Worm (Caenorhabditis elegans): ENCODE results near the gene lst-5.

lst-5 gene

DNA sequence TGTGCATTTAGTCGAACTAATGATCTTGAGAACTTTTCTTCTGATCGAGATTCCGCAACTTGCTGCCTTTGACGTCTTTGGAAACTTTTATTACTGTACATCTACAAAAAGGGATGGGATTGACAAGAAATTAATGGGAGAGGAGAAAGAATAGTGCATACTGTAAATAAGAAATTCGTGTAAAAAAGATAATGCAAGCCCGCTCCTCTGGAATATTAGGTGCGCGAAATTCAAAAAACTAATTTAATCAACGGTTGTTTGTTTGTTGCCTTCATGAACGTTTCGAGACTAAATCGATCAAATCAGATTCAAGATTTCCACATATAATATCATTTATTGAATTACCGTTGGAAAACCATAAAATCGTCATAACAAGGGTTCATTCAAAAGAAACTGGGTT, 47.2 kb downstream of the lst-5 start, which contains the start of gene him-14:
Gene him-14, minus strand, starts transcription at position 101 of the 400 bp plus-strand sequence.
- TF ChIP-seq tra-4 (tag; optimal IDR thresholded peaks at IDR 0.05), result no peak
- no peak for TF ChIP-seq ama-1 (optimal IDR thresholded peaks at IDR 0.05)
- TF ChIP-seq hmg-4 (GFP tag; optimal IDR thresholded peaks at IDR 0.05), result no peak
- TF ChIP-seq ceh-13 (GFP tag; optimal IDR thresholded peaks at IDR 0.05), result no peak
- TF ChIP-seq sea-1 (GFP tag; conservative IDR thresholded peaks at IDR 0.05), result no peak
- TF ChIP-seq ets-7 (tag; optimal IDR thresholded peaks at IDR 0.05), result no peak
- TF ChIP-seq hnd-1 (tag; optimal IDR thresholded peaks at IDR 0.05), result no peak
- no peak for TF ChIP-seq hmbx-1 (tag; optimal IDR thresholded peaks at IDR 0.05)
- TF ChIP-seq B0310.2 (tag; optimal IDR thresholded peaks at IDR 0.05), result no peak
- no peak for TF ChIP-seq aly-1 (tag; optimal IDR thresholded peaks at IDR 0.05)
- TF ChIP-seq tbx-37 (GFP tag; conservative IDR thresholded peaks at IDR 0.05), result no peak

DNA sequence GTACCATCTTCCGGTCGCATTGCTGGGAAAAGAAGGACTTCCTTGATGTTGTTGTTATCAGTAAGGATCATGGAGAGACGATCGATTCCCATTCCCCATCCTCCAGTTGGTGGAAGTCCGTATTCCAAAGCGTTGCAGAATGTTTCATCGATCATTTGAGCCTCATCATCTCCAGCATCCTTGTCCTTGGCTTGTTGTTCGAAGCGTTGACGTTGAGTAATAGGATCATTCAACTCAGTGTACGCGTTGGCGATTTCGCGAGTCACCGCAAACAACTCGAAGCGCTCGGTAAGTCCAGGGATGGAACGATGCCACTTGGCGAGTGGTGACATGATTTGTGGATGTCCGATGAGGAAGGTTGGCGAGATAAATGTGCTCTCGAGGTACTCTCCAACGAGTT, 47.7 kb downstream of the lst-5 start:
- no peak for TF ChIP-seq ceh-36 (tag; optimal IDR thresholded peaks at IDR 0.05)
- TF ChIP-seq sea-1 (GFP tag; conservative IDR thresholded peaks at IDR 0.05), result no peak
- TF ChIP-seq hmg-4 (GFP tag; optimal IDR thresholded peaks at IDR 0.05), result no peak
- TF ChIP-seq ceh-13 (GFP tag; optimal IDR thresholded peaks at IDR 0.05), result no peak

- TF ChIP-seq hmg-4 (GFP tag; optimal IDR thresholded peaks at IDR 0.05) (no peak), hmbx-1 (tag; optimal IDR thresholded peaks at IDR 0.05) (no peak), ceh-13 (GFP tag; optimal IDR thresholded peaks at IDR 0.05) (no peak), F13C5.2 (tag; optimal IDR thresholded peaks at IDR 0.05) (no peak), flt-1 (GFP tag; IDR thresholded peaks at IDR 0.05) (no peak), aly-1 (tag; optimal IDR thresholded peaks at IDR 0.05) (no peak), tbx-11 (GFP tag; IDR thresholded peaks at IDR 0.05) (no peak), ets-7 (tag; optimal IDR thresholded peaks at IDR 0.05) (no peak), ama-1 (optimal IDR thresholded peaks at IDR 0.05) (no peak), B0310.2 (tag; optimal IDR thresholded peaks at IDR 0.05) (no peak), pes-1 (GFP tag; IDR thresholded peaks at IDR 0.05) (no peak), tbx-37 (GFP tag; conservative IDR thresholded peaks at IDR 0.05) (no peak), hnd-1 (tag; optimal IDR thresholded peaks at IDR 0.05) (no peak)
These were observed 49.5 kb downstream of the lst-5 start, which contains the start of gene kars-1 for ce11 chrII:7072315-7072589. TSS of gene kars-1 (minus strand) at chrII:7072415.

DNA sequence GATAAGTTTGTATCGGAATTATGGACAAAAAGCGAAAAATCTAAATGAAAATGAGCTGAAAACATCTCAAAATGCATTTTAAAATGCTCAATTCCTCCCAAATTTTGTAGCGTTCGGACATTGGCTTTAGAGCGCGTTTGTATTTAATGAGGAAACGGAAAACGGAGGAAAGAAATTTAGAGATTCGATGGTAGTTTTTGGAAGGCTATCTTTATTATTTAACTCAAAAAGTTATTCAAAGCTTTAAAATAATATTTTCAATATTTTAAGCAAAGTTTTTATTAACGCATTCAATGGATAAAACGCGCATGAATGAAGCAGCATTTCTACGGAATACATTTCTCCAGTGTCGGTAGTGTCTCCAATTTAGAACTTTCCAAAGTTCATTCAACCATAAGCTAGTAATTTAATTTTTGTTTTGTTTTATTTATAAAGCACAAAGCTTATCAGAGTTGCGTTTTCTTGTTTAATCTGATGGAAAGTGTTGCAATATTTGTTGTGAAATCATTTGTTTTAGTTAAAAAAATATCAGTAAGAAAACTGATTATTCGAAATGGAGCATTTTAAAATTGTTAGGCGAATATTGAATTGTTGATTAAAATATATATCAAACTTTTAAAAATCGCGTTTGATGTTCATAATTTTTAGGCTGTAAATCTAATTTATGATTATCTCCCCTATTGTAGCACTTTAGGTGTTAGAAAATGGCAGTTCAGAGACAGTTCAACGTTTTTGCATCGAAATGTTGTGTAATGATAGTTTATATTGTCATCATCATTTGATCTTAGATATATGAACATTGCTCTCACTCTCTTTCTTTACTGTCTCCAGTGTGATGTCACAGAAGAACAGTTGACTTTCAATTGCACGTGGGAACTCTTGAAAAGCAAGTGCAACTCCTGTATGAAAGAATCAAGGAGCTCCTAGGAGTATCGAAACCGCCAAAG, 50.1 kb downstream of the lst-5 start:
- TF ChIP-seq ets-7 (tag; optimal IDR thresholded peaks at IDR 0.05) (peak; percentile 18), hnd-1 (tag; optimal IDR thresholded peaks at IDR 0.05) (peak; percentile 5), pes-1 (GFP tag; IDR thresholded peaks at IDR 0.05) (no peak), ceh-13 (GFP tag; optimal IDR thresholded peaks at IDR 0.05) (peak; percentile 5), tbx-37 (GFP tag; conservative IDR thresholded peaks at IDR 0.05) (0 out of 2 replicates have a peak, but pooled peaks have one; percentile 19), tbx-11 (GFP tag; IDR thresholded peaks at IDR 0.05) (no peak), aly-1 (tag; optimal IDR thresholded peaks at IDR 0.05) (no peak)

DNA sequence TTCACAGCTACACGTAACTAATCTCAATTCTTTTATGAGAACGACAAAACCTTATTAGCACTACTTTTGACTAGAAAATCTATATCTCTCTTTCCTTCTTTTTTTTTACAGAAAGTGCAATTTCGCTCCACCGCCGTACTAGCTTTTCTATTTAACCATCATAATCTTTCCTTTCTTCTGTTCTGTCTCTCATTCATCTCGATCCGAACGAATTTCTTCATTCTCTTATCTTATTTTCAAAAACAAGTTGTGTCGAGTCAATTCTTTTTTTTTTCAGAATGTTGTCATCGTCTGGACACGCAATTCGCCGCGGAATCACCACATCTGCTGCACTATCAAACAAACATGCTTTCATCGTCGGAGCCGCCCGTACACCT, 50.8 kb downstream of the lst-5 start, which contains the start of gene kat-1:
Gene kat-1, plus strand, starts transcription at position 278 of the 377 bp plus-strand sequence.
- TF ChIP-seq F13C5.2 (tag; optimal IDR thresholded peaks at IDR 0.05), result no peak
- TF ChIP-seq hnd-1 (tag; optimal IDR thresholded peaks at IDR 0.05), result no peak
- no peak for TF ChIP-seq tbx-11 (GFP tag; IDR thresholded peaks at IDR 0.05)
- no peak for TF ChIP-seq ama-1 (optimal IDR thresholded peaks at IDR 0.05)
- no peak for TF ChIP-seq pes-1 (GFP tag; IDR thresholded peaks at IDR 0.05)
- TF ChIP-seq flt-1 (GFP tag; IDR thresholded peaks at IDR 0.05), result no peak
- no peak for TF ChIP-seq ceh-36 (tag; optimal IDR thresholded peaks at IDR 0.05)
- no peak for TF ChIP-seq hmg-4 (GFP tag; optimal IDR thresholded peaks at IDR 0.05)
- no peak for TF ChIP-seq B0310.2 (tag; optimal IDR thresholded peaks at IDR 0.05)
- no peak for TF ChIP-seq tra-4 (tag; optimal IDR thresholded peaks at IDR 0.05)
- TF ChIP-seq ets-7 (tag; optimal IDR thresholded peaks at IDR 0.05), result no peak
- TF ChIP-seq hmbx-1 (tag; optimal IDR thresholded peaks at IDR 0.05), result no peak
- no peak for TF ChIP-seq scrt-1 (GFP tag; IDR thresholded peaks at IDR 0.05)
- TF ChIP-seq sea-1 (GFP tag; conservative IDR thresholded peaks at IDR 0.05), result no peak
- no peak for TF ChIP-seq tbx-37 (GFP tag; conservative IDR thresholded peaks at IDR 0.05)
- TF ChIP-seq aly-1 (tag; optimal IDR thresholded peaks at IDR 0.05), result no peak
- no peak for TF ChIP-seq ceh-13 (GFP tag; optimal IDR thresholded peaks at IDR 0.05)

All from whole organism, early embryonic.